Fruit fly (Drosophila melanogaster) whole organism, embryonic: Measurements from ENCODE around the gene IntS4.

Source experiments
- Abd-B ChIP-seq: fragments of 200-800 bp; sonication (Bioruptor generic); optimal IDR thresholded peaks from 2 replicates; lab custom pipeline; 2018; ENCODE audit warnings: missing biosample characterization, mild to moderate bottlenecking, missing genetic modification characterization, moderate library complexity
- Antp ChIP-seq: fragments of 200-800 bp; sonication (Bioruptor generic); optimal IDR thresholded peaks from 3 replicates; lab custom pipeline; 2016; ENCODE audit warnings: missing biosample characterization, missing genetic modification characterization
- CG12299 ChIP-seq: fragments of 200-800 bp; sonication (Bioruptor generic); optimal IDR thresholded peaks from 2 replicates; lab custom pipeline; 2018; ENCODE audit warnings: missing biosample characterization, mild to moderate bottlenecking, missing genetic modification characterization
- CG12391 ChIP-seq: fragments of 200-800 bp; sonication (Bioruptor generic); optimal IDR thresholded peaks from 3 replicates; lab custom pipeline; 2018; ENCODE audit warnings: missing biosample characterization, mild to moderate bottlenecking, missing genetic modification characterization, moderate library complexity
- CG13287 ChIP-seq: fragments of 200-800 bp; sonication (Bioruptor generic); IDR thresholded peaks from 2 replicates; pipeline ENCODE4 v1.3.6; 2022; ENCODE audit warnings: missing biosample characterization, missing genetic modification characterization; ENCODE audit not compliant: partially characterized antibody
- CG14965 ChIP-seq: fragments of 200-800 bp; sonication (Bioruptor generic); optimal IDR thresholded peaks from 2 replicates; lab custom pipeline; 2016; ENCODE audit warnings: missing biosample characterization, missing genetic modification characterization, borderline replicate concordance
- CG15601 ChIP-seq: fragments of 200-800 bp; sonication (Bioruptor generic); optimal IDR thresholded peaks from 3 replicates; lab custom pipeline; 2019; ENCODE audit warnings: missing biosample characterization, mild to moderate bottlenecking, missing genetic modification characterization, moderate library complexity
- CG16813 ChIP-seq: fragments of 200-800 bp; sonication (Bioruptor generic); IDR thresholded peaks from 3 replicates; pipeline ENCODE4 v1.3.6; 2022; ENCODE audit warnings: missing biosample characterization, missing genetic modification characterization; ENCODE audit not compliant: partially characterized antibody
- CG17612 ChIP-seq: fragments of 200-800 bp; sonication (Bioruptor generic); IDR thresholded peaks from 2 replicates; pipeline ENCODE4 v1.3.6; 2022; ENCODE audit warnings: missing biosample characterization, missing genetic modification characterization
- CG17829 ChIP-seq: fragments of 200-800 bp; optimal IDR thresholded peaks from 2 replicates; lab custom pipeline; 2019; ENCODE audit warnings: missing biosample characterization, mild to moderate bottlenecking, missing genetic modification characterization, moderate library complexity
- CG18476 ChIP-seq: fragments of 200-800 bp; sonication (Bioruptor generic); optimal IDR thresholded peaks from 2 replicates; lab custom pipeline; 2016; ENCODE audit warnings: missing biosample characterization, mild to moderate bottlenecking, missing genetic modification characterization
- CG2129 ChIP-seq: fragments of 200-800 bp; sonication (Bioruptor generic); IDR thresholded peaks from 2 replicates; pipeline ENCODE4 v1.3.6; 2022; ENCODE audit warnings: missing biosample characterization, missing genetic modification characterization; ENCODE audit not compliant: partially characterized antibody
- CG2875 ChIP-seq: fragments of 200-800 bp; sonication (Bioruptor generic); optimal IDR thresholded peaks from 2 replicates; lab custom pipeline; 2017; ENCODE audit warnings: missing biosample characterization, mild to moderate bottlenecking, missing genetic modification characterization, missing genetic modification reagents
- CG32532 ChIP-seq: fragments of 200-800 bp; sonication (Bioruptor generic); IDR thresholded peaks from 2 replicates; pipeline ENCODE4 v1.3.6; 2022; ENCODE audit warnings: missing biosample characterization, missing genetic modification characterization
- CG34422 ChIP-seq: fragments of 200-800 bp; sonication (Bioruptor generic); IDR thresholded peaks from 3 replicates; pipeline ENCODE4 v1.3.6; 2022; ENCODE audit warnings: missing biosample characterization, missing genetic modification characterization
- CG4820 ChIP-seq: fragments of 200-800 bp; sonication (Bioruptor generic); optimal IDR thresholded peaks from 3 replicates; lab custom pipeline; 2016; ENCODE audit warnings: missing biosample characterization, missing genetic modification characterization
- CG6791 ChIP-seq: fragments of 200-800 bp; sonication (Bioruptor generic); IDR thresholded peaks from 3 replicates; pipeline ENCODE4 v1.3.6; 2022; ENCODE audit warnings: missing biosample characterization, missing genetic modification characterization; ENCODE audit not compliant: partially characterized antibody
- CG8478 ChIP-seq: fragments of >200 bp; optimal IDR thresholded peaks from 2 replicates; lab custom pipeline; 2018
- CG8765 ChIP-seq: fragments of 200-800 bp; sonication (Bioruptor generic); IDR thresholded peaks from 2 replicates; pipeline ENCODE4 v1.3.6; 2022; ENCODE audit warnings: missing biosample characterization, missing genetic modification characterization
- Deaf1 ChIP-seq: fragments of 200-800 bp; optimal IDR thresholded peaks from 3 replicates; lab custom pipeline; 2019; ENCODE audit warnings: missing biosample characterization, mild to moderate bottlenecking, missing genetic modification characterization, moderate library complexity
- Dfd ChIP-seq, 2 experiments: fragments of >200 bp; optimal IDR thresholded peaks; 2 replicates each; lab custom pipeline; 2017; ENCODE audit warnings: missing biosample characterization in 2 of 2, missing genetic modification characterization in 2 of 2
- Ets65A ChIP-seq: fragments of 200-800 bp; sonication (Bioruptor generic); peaks from one replicate; lab custom pipeline; 2016; ENCODE audit warnings: missing biosample characterization, missing genetic modification characterization
- Gug ChIP-seq: fragments of 200-800 bp; sonication (Bioruptor generic); IDR thresholded peaks from 4 replicates; pipeline ENCODE4 v1.3.6; 2022; ENCODE audit warnings: missing biosample characterization, missing genetic modification characterization
- HLH54F ChIP-seq: fragments of 200-800 bp; sonication (Bioruptor generic); optimal IDR thresholded peaks from 3 replicates; lab custom pipeline; 2016; ENCODE audit warnings: missing biosample characterization, missing genetic modification characterization
- MESR4 ChIP-seq: fragments of 200-800 bp; sonication (Bioruptor generic); optimal IDR thresholded peaks from 2 replicates; lab custom pipeline; 2018; ENCODE audit warnings: missing biosample characterization, mild to moderate bottlenecking, missing genetic modification characterization, moderate library complexity
- NK7.1 ChIP-seq: fragments of 200-800 bp; sonication (Bioruptor generic); optimal IDR thresholded peaks from 3 replicates; lab custom pipeline; 2016; ENCODE audit warnings: missing biosample characterization, missing genetic modification characterization
- Nf-YA ChIP-seq: fragments of 200-800 bp; sonication (Bioruptor generic); IDR thresholded peaks from 2 replicates; pipeline ENCODE4 v1.3.6; 2022; ENCODE audit warnings: missing biosample characterization, missing genetic modification characterization
- Oaz ChIP-seq: fragments of 200-800 bp; sonication (Bioruptor generic); IDR thresholded peaks from 2 replicates; pipeline ENCODE4 v1.3.6; 2022; ENCODE audit warnings: missing biosample characterization, missing genetic modification characterization
- Poxn ChIP-seq: fragments of 200-800 bp; sonication (Bioruptor generic); IDR thresholded peaks from 2 replicates; pipeline ENCODE4 v1.3.6; 2022; ENCODE audit warnings: missing biosample characterization, missing genetic modification characterization
- Six4 ChIP-seq: fragments of 200-800 bp; sonication (Bioruptor generic); optimal IDR thresholded peaks from 2 replicates; lab custom pipeline; 2016; ENCODE audit warnings: missing biosample characterization, missing genetic modification characterization
- Vsx1 ChIP-seq: fragments of 200-800 bp; sonication (Bioruptor generic); optimal IDR thresholded peaks from 2 replicates; lab custom pipeline; 2017; ENCODE audit warnings: missing biosample characterization, mild to moderate bottlenecking, missing genetic modification characterization, missing genetic modification reagents
- abd-A ChIP-seq: fragments of 200-800 bp; sonication (Bioruptor generic); optimal IDR thresholded peaks from 3 replicates; lab custom pipeline; 2019; ENCODE audit warnings: missing biosample characterization, mild to moderate bottlenecking, missing genetic modification characterization, moderate library complexity
- bowl ChIP-seq: fragments of 200-800 bp; sonication (Bioruptor generic); IDR thresholded peaks from 2 replicates; pipeline ENCODE4 v1.3.6; 2022; ENCODE audit warnings: missing biosample characterization, missing genetic modification characterization
- cas ChIP-seq: fragments of 200-800 bp; sonication (Bioruptor generic); IDR thresholded peaks from 2 replicates; pipeline ENCODE4 v1.3.6; 2022; ENCODE audit warnings: missing biosample characterization, missing genetic modification characterization
- exex ChIP-seq: fragments of 200-800 bp; sonication (Bioruptor generic); optimal IDR thresholded peaks from 4 replicates; lab custom pipeline; 2018; ENCODE audit warnings: missing biosample characterization, mild to moderate bottlenecking, missing genetic modification characterization, moderate library complexity
- fd3F ChIP-seq: fragments of 200-800 bp; sonication (Bioruptor generic); optimal IDR thresholded peaks from 2 replicates; lab custom pipeline; 2018; ENCODE audit warnings: missing biosample characterization, mild to moderate bottlenecking, missing genetic modification characterization, moderate library complexity
- fd64A ChIP-seq: fragments of 200-800 bp; sonication (Bioruptor generic); optimal IDR thresholded peaks from 3 replicates; lab custom pipeline; 2018; ENCODE audit warnings: missing biosample characterization, mild to moderate bottlenecking, missing genetic modification characterization
- fru ChIP-seq: fragments of >200 bp; optimal IDR thresholded peaks from 2 replicates; lab custom pipeline; 2017
- fu2 ChIP-seq: fragments of 200-800 bp; sonication (Bioruptor generic); optimal IDR thresholded peaks from 2 replicates; lab custom pipeline; 2016; ENCODE audit warnings: missing biosample characterization, missing genetic modification characterization
- her ChIP-seq: fragments of 200-800 bp; sonication (Bioruptor generic); optimal IDR thresholded peaks from 2 replicates; lab custom pipeline; 2016; ENCODE audit warnings: missing biosample characterization, missing genetic modification characterization
- klu ChIP-seq: fragments of 200-800 bp; sonication (Bioruptor generic); IDR thresholded peaks from 2 replicates; pipeline ENCODE4 v1.3.6; 2022; ENCODE audit warnings: missing biosample characterization, missing genetic modification characterization
- lab ChIP-seq: fragments of 200-800 bp; sonication (Bioruptor generic); optimal IDR thresholded peaks from 3 replicates; lab custom pipeline; 2017; ENCODE audit warnings: missing biosample characterization, missing genetic modification characterization, mild to moderate bottlenecking, moderate library complexity, missing genetic modification reagents
- lilli ChIP-seq: fragments of 200-800 bp; sonication (Bioruptor generic); optimal IDR thresholded peaks from 3 replicates; lab custom pipeline; 2016; ENCODE audit warnings: missing biosample characterization, missing genetic modification characterization
- pho ChIP-seq: fragments of 200-800 bp; sonication (Bioruptor generic); optimal IDR thresholded peaks from 2 replicates; lab custom pipeline; 2016; ENCODE audit warnings: missing biosample characterization, missing genetic modification characterization
- pita ChIP-seq: fragments of 200-800 bp; sonication (Bioruptor generic); optimal IDR thresholded peaks from 2 replicates; lab custom pipeline; 2017; ENCODE audit warnings: missing biosample characterization, mild to moderate bottlenecking, missing genetic modification characterization
- row ChIP-seq: fragments of 200-800 bp; sonication (Bioruptor generic); IDR thresholded peaks from 3 replicates; pipeline ENCODE4 v1.3.6; 2022; ENCODE audit warnings: missing biosample characterization, missing genetic modification characterization
- scrt ChIP-seq: fragments of 200-800 bp; sonication (Bioruptor generic); optimal IDR thresholded peaks from 2 replicates; lab custom pipeline; 2018; ENCODE audit warnings: missing biosample characterization, mild to moderate bottlenecking, missing genetic modification characterization, moderate library complexity
- sd ChIP-seq: fragments of 200-800 bp; sonication (Bioruptor generic); optimal IDR thresholded peaks from 3 replicates; lab custom pipeline; 2018; ENCODE audit warnings: missing biosample characterization, mild to moderate bottlenecking, missing genetic modification characterization, moderate library complexity
- slou ChIP-seq: fragments of 200-800 bp; sonication (Bioruptor generic); optimal IDR thresholded peaks from 3 replicates; lab custom pipeline; 2016; ENCODE audit warnings: missing biosample characterization, missing genetic modification characterization
- vvl ChIP-seq: fragments of 200-800 bp; sonication (Bioruptor generic); IDR thresholded peaks from 2 replicates; pipeline ENCODE4 v1.3.6; 2022; ENCODE audit warnings: missing biosample characterization, missing genetic modification characterization
- wor ChIP-seq: fragments of 200-800 bp; sonication (Bioruptor generic); IDR thresholded peaks from 2 replicates; pipeline ENCODE4 v1.3.6; 2022; ENCODE audit warnings: missing biosample characterization, missing genetic modification characterization

Gene IntS4

dm6 chrX:8533589-8534320 is 24.8 kb downstream of the IntS4 start (continued):
- peak; percentile 32 for TF ChIP-seq scrt (GFP tag; lab: Kevin White, UChicago)
- TF ChIP-seq sd, result peak; percentile 43
- no peak for TF ChIP-seq Oaz
- no peak for TF ChIP-seq fu2 (GFP tag; lab: Kevin White, UChicago)
- TF ChIP-seq abd-A (tag; lab: Kevin White, UChicago), result peak; percentile 40
- TF ChIP-seq CG18476 (GFP tag; lab: Kevin White, UChicago), result no peak
- TF ChIP-seq her (GFP tag; lab: Kevin White, UChicago), result no peak
- TF ChIP-seq HLH54F (GFP tag; lab: Kevin White, UChicago), result no peak
- TF ChIP-seq fd64A (GFP tag; lab: Kevin White, UChicago), result no peak
- no peak for TF ChIP-seq CG13287
- TF ChIP-seq exex (tag; lab: Kevin White, UChicago), result no peak
- TF ChIP-seq Deaf1 (tag; lab: Kevin White, UChicago), result no peak
- no peak for TF ChIP-seq pho (GFP tag; lab: Kevin White, UChicago)
- TF ChIP-seq CG6791 (GFP tag; lab: Robert Waterston, UW), result no peak
- TF ChIP-seq NK7.1 (GFP tag; lab: Kevin White, UChicago), result no peak
- no peak for TF ChIP-seq klu (GFP tag; lab: Robert Waterston, UW)
- no peak for TF ChIP-seq bowl
- TF ChIP-seq Six4, result no peak
- TF ChIP-seq Dfd (GFP tag; optimal IDR thresholded peaks at IDR 0.05; lab: Kevin White, UChicago), result no peak
- TF ChIP-seq CG16813 (GFP tag; lab: Robert Waterston, UW), result no peak
- TF ChIP-seq CG8765 (GFP tag; lab: Robert Waterston, UW), result no peak
- no peak for TF ChIP-seq CG2129
- no peak for TF ChIP-seq slou (GFP tag; lab: Kevin White, UChicago)
- no peak for TF ChIP-seq cas (GFP tag; lab: Robert Waterston, UW)
- TF ChIP-seq CG34422 (GFP tag; lab: Robert Waterston, UW), result no peak
- TF ChIP-seq Poxn (GFP tag; lab: Robert Waterston, UW), result no peak
- no peak for TF ChIP-seq Gug
- TF ChIP-seq pita (GFP tag; lab: Kevin White, UChicago), result no peak
- peak; percentile 15 for TF ChIP-seq fd3F
- TF ChIP-seq CG17612 (GFP tag; lab: Robert Waterston, UW), result no peak
- no peak for TF ChIP-seq CG15601 (tag; lab: Kevin White, UChicago)
- TF ChIP-seq wor (GFP tag; lab: Robert Waterston, UW), result no peak
- TF ChIP-seq CG8478 (lab: Kevin White, UChicago), result no peak
- TF ChIP-seq Nf-YA (GFP tag; lab: Robert Waterston, UW), result no peak
- TF ChIP-seq row, result peak; percentile 61
- no peak for TF ChIP-seq CG14965 (GFP tag; lab: Kevin White, UChicago)
- no peak for TF ChIP-seq Abd-B (GFP tag; lab: Kevin White, UChicago)
- TF ChIP-seq CG12299 (tag; lab: Kevin White, UChicago), result no peak
- TF ChIP-seq fru, result no peak
- TF ChIP-seq Ets65A (GFP tag; lab: Kevin White, UChicago), result no peak
- peak; percentile 41 for TF ChIP-seq lab
- TF ChIP-seq Antp (GFP tag; lab: Kevin White, UChicago), result no peak
- peak; percentile 37; the same call in 1 of the 2 replicates for TF ChIP-seq vvl (GFP tag; lab: Robert Waterston, UW)
- TF ChIP-seq CG12391 (tag; lab: Kevin White, UChicago), result peak; percentile 20
- TF ChIP-seq CG32532 (GFP tag; lab: Robert Waterston, UW), result peak; percentile 61
- no peak for TF ChIP-seq MESR4
- TF ChIP-seq CG2875, result no peak
- no peak for TF ChIP-seq CG4820 (GFP tag; lab: Kevin White, UChicago)
- TF ChIP-seq CG17829 (tag; lab: Kevin White, UChicago), result no peak
- no peak for TF ChIP-seq lilli (GFP tag; lab: Kevin White, UChicago)
- no peak for TF ChIP-seq Vsx1 (GFP tag; lab: Kevin White, UChicago)
